Worm (Caenorhabditis elegans) whole organism, L3 larva: ENCODE results near the gene clec-52.

Source experiments
- ceh-28 ChIP-seq: fragments of 150-350 bp; optimal IDR thresholded peaks from 2 replicates; lab custom pipeline; 2014; ENCODE audit warnings: missing biosample characterization, missing genetic modification reagents, missing genetic modification characterization
- egl-5 ChIP-seq: fragments of 150-350 bp; optimal IDR thresholded peaks from 2 replicates; lab custom pipeline; 2017; ENCODE audit warnings: missing biosample characterization, missing genetic modification reagents, missing genetic modification characterization, inconsistent platforms
- elt-1 ChIP-seq: fragments of 150-350 bp; optimal IDR thresholded peaks from 2 replicates; lab custom pipeline; 2014; ENCODE audit warnings: missing biosample characterization, missing genetic modification characterization
- elt-3 ChIP-seq, 3 experiments: fragments of 150-350 bp in 1 of 3; sonication (generic microtip) in 2 of 3; optimal IDR thresholded peaks; 2 replicates in 2 of 3; 4 replicates in 1 of 3; lab custom pipeline; 2014 to 2017; ENCODE audit warnings: missing biosample characterization in 3 of 3, missing genetic modification characterization in 3 of 3
- fos-1 ChIP-seq: fragments of 150-350 bp; optimal IDR thresholded peaks from 2 replicates; lab custom pipeline; 2014; ENCODE audit warnings: missing biosample characterization, missing genetic modification characterization
- lin-15B ChIP-seq: fragments of 150-350 bp; optimal IDR thresholded peaks from 2 replicates; lab custom pipeline; 2014; ENCODE audit warnings: missing biosample characterization, missing genetic modification characterization
- mdl-1 ChIP-seq: fragments of 150-350 bp; optimal IDR thresholded peaks from 2 replicates; lab custom pipeline; 2014; ENCODE audit warnings: missing biosample characterization, missing genetic modification characterization
- nhr-28 ChIP-seq: fragments of 150-350 bp; optimal IDR thresholded peaks from 2 replicates; lab custom pipeline; 2014; ENCODE audit warnings: missing biosample characterization, missing genetic modification characterization
- nhr-76 ChIP-seq: fragments of 150-350 bp; sonication (generic microtip); optimal IDR thresholded peaks from 5 replicates; lab custom pipeline; 2014; ENCODE audit warnings: missing biosample characterization, missing genetic modification characterization
- zag-1 ChIP-seq: fragments of 150-350 bp; optimal IDR thresholded peaks from 2 replicates; lab custom pipeline; 2014; ENCODE audit warnings: missing biosample characterization, missing genetic modification characterization
- ztf-4 ChIP-seq: fragments of 150-350 bp; optimal IDR thresholded peaks from 2 replicates; lab custom pipeline; 2014; ENCODE audit warnings: missing biosample characterization, missing genetic modification characterization

DNA sequence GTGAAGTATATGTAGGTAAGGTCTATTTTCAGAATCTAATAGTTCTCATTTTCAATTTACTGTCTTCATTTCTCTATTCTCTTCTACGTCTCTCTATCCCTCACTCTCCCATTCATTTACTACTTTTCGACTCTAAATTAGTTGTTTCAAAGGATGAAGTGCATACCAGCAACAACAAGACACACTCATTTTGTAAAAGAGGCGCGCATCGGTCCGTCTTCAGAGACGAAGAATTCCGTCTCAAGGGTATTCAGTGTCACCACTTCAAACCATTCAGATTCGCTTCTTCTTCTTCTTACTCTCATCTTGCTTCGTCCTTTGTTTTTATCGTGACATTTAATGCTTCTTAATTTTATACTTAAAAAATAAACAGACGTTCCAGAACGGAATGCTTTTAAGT, 2.8 kb upstream of the clec-52 start:
- TF ChIP-seq nhr-28 (tag; lab: Kevin White, UChicago) (no peak), zag-1 (tag; lab: Kevin White, UChicago) (no peak), ztf-4 (no peak), nhr-76 (tag; lab: Kevin White, UChicago) (no peak), ceh-28 (tag; lab: Kevin White, UChicago) (no peak), egl-5 (tag; lab: Kevin White, UChicago) (no peak), lin-15B (tag; lab: Kevin White, UChicago) (no peak), fos-1 (tag; lab: Kevin White, UChicago) (no peak), elt-1 (tag; lab: Kevin White, UChicago) (no peak), mdl-1 (tag; lab: Kevin White, UChicago) (no peak), elt-3 (tag; optimal IDR thresholded peaks at IDR 0.05; lab: Kevin White, UChicago) (no peak)
